ENCODE assay signal across 1 fruit fly cellular context in the genomic region with DNA sequence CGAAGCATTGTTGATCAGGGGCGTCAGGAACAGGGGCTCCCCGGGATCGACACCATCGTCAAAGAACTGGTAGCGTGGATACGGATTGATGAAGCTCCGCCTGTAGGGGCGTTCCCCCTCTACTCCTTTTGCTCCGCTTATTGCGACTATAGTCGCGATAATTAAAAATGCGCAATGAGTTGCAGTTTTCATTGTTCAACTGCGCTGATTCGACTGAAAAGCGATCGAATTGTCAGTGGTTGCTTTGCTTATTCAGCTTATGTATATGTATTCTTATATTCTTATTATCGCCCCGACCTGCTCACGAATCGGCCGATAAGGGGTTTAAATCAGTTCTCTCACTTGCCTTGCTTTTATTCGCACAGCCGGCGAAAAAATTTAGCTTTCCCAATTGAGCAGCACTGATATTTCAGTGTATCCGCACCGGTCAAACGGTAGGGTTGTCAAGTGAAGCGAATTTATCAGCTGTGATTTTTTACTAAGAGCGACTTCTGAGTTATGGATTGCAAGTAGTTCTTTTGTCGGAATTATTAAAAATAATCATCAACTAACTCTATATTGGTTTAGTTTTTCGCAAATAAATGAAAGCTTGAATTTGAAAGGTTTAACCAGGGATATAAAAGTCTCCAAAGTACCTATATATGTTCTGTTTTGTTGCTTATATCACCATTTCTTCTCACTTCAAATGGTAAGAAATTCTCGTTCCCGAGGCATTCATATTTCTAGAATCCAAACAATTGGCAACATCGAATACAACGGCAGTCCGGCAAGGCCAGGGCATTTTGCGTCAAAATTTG.
TF ChIP-seq lines count a peak whose summit lies in the region.

A gene (minus strand): TSS at position 415 of the 797 bp plus-strand sequence.
A gene (plus strand): TSS at position 518 of the 797 bp plus-strand sequence.

TF ChIP-seq in whole organism, embryonic, 481 proteins besides CTCF, POLR2A, EP300 and RAD21 (continued from another document and continues in another):
- peak; percentile 8 for TF ChIP-seq psq (GFP tag; optimal IDR thresholded peaks at IDR 0.05; lab: Kevin White, UChicago)
- TF ChIP-seq Hr51 (GFP tag; optimal IDR thresholded peaks at IDR 0.05; lab: Kevin White, UChicago), result peak; percentile 57 to 77
- peak; percentile 61 for TF ChIP-seq sisA (GFP tag; IDR thresholded peaks at IDR 0.05; lab: Robert Waterston, UW)
- peak; percentile 18; the same call in 2 of the 3 replicates for TF ChIP-seq B-H1 (GFP tag; IDR thresholded peaks at IDR 0.05; lab: Robert Waterston, UW)
- TF ChIP-seq Ada2b (GFP tag; IDR thresholded peaks at IDR 0.05; lab: Robert Waterston, UW), result peak; percentile 68
- TF ChIP-seq sqz (GFP tag; optimal IDR thresholded peaks at IDR 0.05; lab: Kevin White, UChicago), result no peak
- TF ChIP-seq Chrac-16 (GFP tag; optimal IDR thresholded peaks at IDR 0.05; lab: Kevin White, UChicago), result peak; percentile 64
- TF ChIP-seq CG7987 (GFP tag; optimal IDR thresholded peaks at IDR 0.05; lab: Kevin White, UChicago), result peak; percentile 7
- peak; percentile 69 for TF ChIP-seq fd96Cb (tag; optimal IDR thresholded peaks at IDR 0.05; lab: Kevin White, UChicago)
- peak; percentile 44 for TF ChIP-seq en (GFP tag; optimal IDR thresholded peaks at IDR 0.05; lab: Kevin White, UChicago)
- no peak for TF ChIP-seq hth (optimal IDR thresholded peaks at IDR 0.05; lab: Kevin White, UChicago)
- TF ChIP-seq CG7839 (tag; optimal IDR thresholded peaks at IDR 0.05; lab: Kevin White, UChicago), result peak; percentile 69
- peak; percentile 34 for TF ChIP-seq CG8089 (GFP tag; optimal IDR thresholded peaks at IDR 0.05; lab: Kevin White, UChicago)
- TF ChIP-seq CG9817 (tag; optimal IDR thresholded peaks at IDR 0.05; lab: Kevin White, UChicago), result peak; percentile 81
- no peak for TF ChIP-seq CG4360 (GFP tag; IDR thresholded peaks at IDR 0.05; lab: Robert Waterston, UW)
- TF ChIP-seq CG7357 (GFP tag; IDR thresholded peaks at IDR 0.05; lab: Robert Waterston, UW), result peak; percentile 83
- peak; percentile 67 for TF ChIP-seq repo (GFP tag; optimal IDR thresholded peaks at IDR 0.05; lab: Kevin White, UChicago)
- peak; percentile 65 for TF ChIP-seq jumu (GFP tag; optimal IDR thresholded peaks at IDR 0.05; lab: Kevin White, UChicago)
- TF ChIP-seq CG4707 (GFP tag; optimal IDR thresholded peaks at IDR 0.05; lab: Kevin White, UChicago), result peak; percentile 38
- TF ChIP-seq CG12942 (GFP tag; optimal IDR thresholded peaks at IDR 0.05; lab: Kevin White, UChicago), result peak; percentile 73
- TF ChIP-seq ssp (GFP tag; IDR thresholded peaks at IDR 0.05; lab: Robert Waterston, UW), result peak; percentile 78
- TF ChIP-seq Vsx1 (GFP tag; optimal IDR thresholded peaks at IDR 0.05; lab: Kevin White, UChicago), result no peak
- TF ChIP-seq CG2129 (GFP tag; IDR thresholded peaks at IDR 0.05; lab: Robert Waterston, UW; ENCODE audit: partially characterized antibody), result no peak
- TF ChIP-seq tgo (GFP tag; IDR thresholded peaks at IDR 0.05; lab: Robert Waterston, UW), result peak; percentile 80
- TF ChIP-seq eyg (GFP tag; optimal IDR thresholded peaks at IDR 0.05; lab: Kevin White, UChicago), result no peak
- peak; percentile 23; the same call in 1 of the 2 replicates for TF ChIP-seq Dref (GFP tag; IDR thresholded peaks at IDR 0.05; lab: Robert Waterston, UW)
- peak; percentile 67 for TF ChIP-seq CG10267 (tag; optimal IDR thresholded peaks at IDR 0.05; lab: Kevin White, UChicago)
- peak; percentile 78 to 80 for TF ChIP-seq dpn (GFP tag; optimal IDR thresholded peaks at IDR 0.05; lab: Kevin White, UChicago)
- no peak for TF ChIP-seq so (GFP tag; IDR thresholded peaks at IDR 0.05; lab: Robert Waterston, UW)
- TF ChIP-seq tin (GFP tag; optimal IDR thresholded peaks at IDR 0.05; lab: Kevin White, UChicago), result peak; percentile 67
- TF ChIP-seq lab (GFP tag; optimal IDR thresholded peaks at IDR 0.05; lab: Kevin White, UChicago), result peak; percentile 80
- TF ChIP-seq Sox102F (GFP tag; optimal IDR thresholded peaks at IDR 0.05; lab: Kevin White, UChicago), result peak; percentile 63
- peak; percentile 82 for TF ChIP-seq CG12391 (tag; optimal IDR thresholded peaks at IDR 0.05; lab: Kevin White, UChicago)
- peak; percentile 70 for TF ChIP-seq pnt (GFP tag; optimal IDR thresholded peaks at IDR 0.05; lab: Kevin White, UChicago)
- peak; percentile 44 for TF ChIP-seq kni (GFP tag; optimal IDR thresholded peaks at IDR 0.05; lab: Kevin White, UChicago)
- TF ChIP-seq Fer1 (GFP tag; optimal IDR thresholded peaks at IDR 0.05; lab: Kevin White, UChicago), result peak; percentile 75
- TF ChIP-seq Adf1 (GFP tag; IDR thresholded peaks at IDR 0.05; lab: Robert Waterston, UW), result peak; percentile 51; the same call in 1 of the 2 replicates
- peak; percentile 91 for TF ChIP-seq Ptx1 (GFP tag; IDR thresholded peaks at IDR 0.05; lab: Robert Waterston, UW)
- TF ChIP-seq Pdp1 (GFP tag; optimal IDR thresholded peaks at IDR 0.05; lab: Kevin White, UChicago), result peak; percentile 81 to 97
- TF ChIP-seq yki (optimal IDR thresholded peaks at IDR 0.05; lab: Kevin White, UChicago), result no peak
- TF ChIP-seq CG6654 (GFP tag; optimal IDR thresholded peaks at IDR 0.05; lab: Kevin White, UChicago), result peak; percentile 18
- no peak; the same call in 1 of the 2 replicates for TF ChIP-seq CG1024 (GFP tag; IDR thresholded peaks at IDR 0.05; lab: Robert Waterston, UW)
- peak; percentile 60 for TF ChIP-seq YL-1 (GFP tag; optimal IDR thresholded peaks at IDR 0.05; lab: Kevin White, UChicago)
- TF ChIP-seq CG9609 (GFP tag; optimal IDR thresholded peaks at IDR 0.05; lab: Kevin White, UChicago), result peak; percentile 71
- peak; percentile 59 for TF ChIP-seq bcd (GFP tag; optimal IDR thresholded peaks at IDR 0.05; lab: Kevin White, UChicago)
- TF ChIP-seq cad (GFP tag; optimal IDR thresholded peaks at IDR 0.05; lab: Kevin White, UChicago), result no peak
- no peak for TF ChIP-seq fru (optimal IDR thresholded peaks at IDR 0.05; lab: Kevin White, UChicago)
- TF ChIP-seq gfzf (GFP tag; optimal IDR thresholded peaks at IDR 0.05; lab: Kevin White, UChicago), result peak; percentile 32
- no peak for TF ChIP-seq Bgb (GFP tag; IDR thresholded peaks at IDR 0.05; lab: Robert Waterston, UW; ENCODE audit: partially characterized antibody)
- peak; percentile 40 for TF ChIP-seq Ets97D (GFP tag; optimal IDR thresholded peaks at IDR 0.05; lab: Kevin White, UChicago)
- TF ChIP-seq emc (GFP tag; optimal IDR thresholded peaks at IDR 0.05; lab: Kevin White, UChicago), result peak; percentile 37
- TF ChIP-seq CG11560 (tag; IDR thresholded peaks at IDR 0.05; lab: Robert Waterston, UW), result peak; percentile 39; the same call in 1 of the 3 replicates
- TF ChIP-seq run (tag; optimal IDR thresholded peaks at IDR 0.05; lab: Kevin White, UChicago), result peak; percentile 28
- TF ChIP-seq Tbp (GFP tag; optimal IDR thresholded peaks at IDR 0.05; lab: Kevin White, UChicago), result no peak
- TF ChIP-seq fu2 (GFP tag; optimal IDR thresholded peaks at IDR 0.05; lab: Kevin White, UChicago), result peak; percentile 80
- peak; percentile 40 for TF ChIP-seq CG15011 (GFP tag; optimal IDR thresholded peaks at IDR 0.05; lab: Kevin White, UChicago)
- TF ChIP-seq CG4282 (GFP tag; optimal IDR thresholded peaks at IDR 0.05; lab: Kevin White, UChicago), result peak; percentile 57
- TF ChIP-seq p53 (GFP tag; optimal IDR thresholded peaks at IDR 0.05; lab: Kevin White, UChicago), result peak; percentile 43
- 0 out of 2 replicates have a peak, but pooled peaks have one; percentile 17 for TF ChIP-seq Gsc (GFP tag; IDR thresholded peaks at IDR 0.05; lab: Robert Waterston, UW)
- TF ChIP-seq B-H2 (GFP tag; optimal IDR thresholded peaks at IDR 0.05; lab: Kevin White, UChicago), result peak; percentile 78
- TF ChIP-seq Abd-B (GFP tag; optimal IDR thresholded peaks at IDR 0.05; lab: Kevin White, UChicago), result peak; percentile 92
- TF ChIP-seq Awh (GFP tag; IDR thresholded peaks at IDR 0.05; lab: Robert Waterston, UW), result no peak
- TF ChIP-seq CG11696 (GFP tag; IDR thresholded peaks at IDR 0.05; lab: Robert Waterston, UW), result no peak; the same call in none of the 2 replicates
- TF ChIP-seq stwl (tag; optimal IDR thresholded peaks at IDR 0.05; lab: Kevin White, UChicago), result peak; percentile 66
- peak; percentile 55; the same call in 1 of the 2 replicates for TF ChIP-seq GATAe (GFP tag; conservative IDR thresholded peaks at IDR 0.05; lab: Robert Waterston, UW)
- TF ChIP-seq disco-r (GFP tag; optimal IDR thresholded peaks at IDR 0.05; lab: Kevin White, UChicago), result peak; percentile 45
- peak; percentile 87 for TF ChIP-seq CG15696 (tag; optimal IDR thresholded peaks at IDR 0.05; lab: Kevin White, UChicago)
- TF ChIP-seq hb (GFP tag; IDR thresholded peaks at IDR 0.05; lab: Robert Waterston, UW; ENCODE audit: partially characterized antibody), result no peak
- TF ChIP-seq Nf-YA (GFP tag; IDR thresholded peaks at IDR 0.05; lab: Robert Waterston, UW), result no peak
- peak; percentile 74 for TF ChIP-seq CG1602 (GFP tag; optimal IDR thresholded peaks at IDR 0.05; lab: Kevin White, UChicago)
- no peak for TF ChIP-seq CG18262 (tag; optimal IDR thresholded peaks at IDR 0.05; lab: Kevin White, UChicago)
- TF ChIP-seq kay (GFP tag; optimal IDR thresholded peaks at IDR 0.05; lab: Kevin White, UChicago), result no peak
- peak; percentile 74 for TF ChIP-seq pum (GFP tag; optimal IDR thresholded peaks at IDR 0.05; lab: Kevin White, UChicago)
- TF ChIP-seq Max (GFP tag; optimal IDR thresholded peaks at IDR 0.05; lab: Kevin White, UChicago), result peak; percentile 77
- no peak for TF ChIP-seq CG16779 (GFP tag; IDR thresholded peaks at IDR 0.05; lab: Robert Waterston, UW)
- peak; percentile 90 for TF ChIP-seq pho (GFP tag; optimal IDR thresholded peaks at IDR 0.05; lab: Kevin White, UChicago)
- no peak for TF ChIP-seq Blimp-1 (GFP tag; optimal IDR thresholded peaks at IDR 0.05; lab: Kevin White, UChicago)
- peak; percentile 59 for TF ChIP-seq chn (GFP tag; optimal IDR thresholded peaks at IDR 0.05; lab: Kevin White, UChicago)
- peak; percentile 66 for TF ChIP-seq fd3F (GFP tag; optimal IDR thresholded peaks at IDR 0.05; lab: Kevin White, UChicago)
- TF ChIP-seq Hmr (GFP tag; optimal IDR thresholded peaks at IDR 0.05; lab: Kevin White, UChicago), result peak; percentile 76
- no peak for TF ChIP-seq CG5953 (GFP tag; IDR thresholded peaks at IDR 0.05; lab: Robert Waterston, UW)
- TF ChIP-seq CG34224 (GFP tag; IDR thresholded peaks at IDR 0.05; lab: Robert Waterston, UW; ENCODE audit: partially characterized antibody), result no peak
- TF ChIP-seq mirr (GFP tag; optimal IDR thresholded peaks at IDR 0.05; lab: Kevin White, UChicago), result no peak
- TF ChIP-seq CG3281 (GFP tag; optimal IDR thresholded peaks at IDR 0.05; lab: Kevin White, UChicago), result peak; percentile 78
- no peak for TF ChIP-seq bigmax (GFP tag; optimal IDR thresholded peaks at IDR 0.05; lab: Kevin White, UChicago)
- TF ChIP-seq Lpt (GFP tag; optimal IDR thresholded peaks at IDR 0.05; lab: Kevin White, UChicago), result no peak
- peak; percentile 96 for TF ChIP-seq Med (GFP tag; lab: Kevin White, UChicago)
- peak; percentile 63 for TF ChIP-seq CG8281 (tag; optimal IDR thresholded peaks at IDR 0.05; lab: Kevin White, UChicago)
- no peak for TF ChIP-seq Neu2 (GFP tag; optimal IDR thresholded peaks at IDR 0.05; lab: Kevin White, UChicago; ENCODE audit: borderline replicate concordance)
- peak; percentile 66 for TF ChIP-seq twi (tag; optimal IDR thresholded peaks at IDR 0.05; lab: Kevin White, UChicago)
- TF ChIP-seq Mad (GFP tag; optimal IDR thresholded peaks at IDR 0.05; lab: Kevin White, UChicago), result peak; percentile 61
- peak in 1 of 2 experiments; percentile 33 for TF ChIP-seq Hr78 (GFP tag; optimal IDR thresholded peaks at IDR 0.05; lab: Kevin White, UChicago)
- peak; percentile 96 for TF ChIP-seq CG17361 (GFP tag; IDR thresholded peaks at IDR 0.05; lab: Robert Waterston, UW)
- TF ChIP-seq CG6813 (GFP tag; optimal IDR thresholded peaks at IDR 0.05; lab: Kevin White, UChicago), result peak; percentile 31
- peak; percentile 65 for TF ChIP-seq ase (GFP tag; IDR thresholded peaks at IDR 0.05; lab: Robert Waterston, UW)
- peak; percentile 67 for TF ChIP-seq NC2β (GFP tag; optimal IDR thresholded peaks at IDR 0.05; lab: Kevin White, UChicago)
- TF ChIP-seq CG34422 (GFP tag; IDR thresholded peaks at IDR 0.05; lab: Robert Waterston, UW), result peak; percentile 85
- peak; percentile 66 for TF ChIP-seq Usf (GFP tag; optimal IDR thresholded peaks at IDR 0.05; lab: Kevin White, UChicago)
- no peak for TF ChIP-seq CG10565 (GFP tag; optimal IDR thresholded peaks at IDR 0.05; lab: Kevin White, UChicago)
- TF ChIP-seq CG3847 (GFP tag; IDR thresholded peaks at IDR 0.05; lab: Robert Waterston, UW), result peak; percentile 74
- peak; percentile 42 for TF ChIP-seq CG12219 (GFP tag; optimal IDR thresholded peaks at IDR 0.05; lab: Kevin White, UChicago)
- peak; percentile 83 for TF ChIP-seq CG4404 (GFP tag; IDR thresholded peaks at IDR 0.05; lab: Robert Waterston, UW)
- peak; percentile 78 for TF ChIP-seq sug (tag; optimal IDR thresholded peaks at IDR 0.05; lab: Kevin White, UChicago)
- TF ChIP-seq CG7271 (tag; optimal IDR thresholded peaks at IDR 0.05; lab: Kevin White, UChicago), result peak; percentile 3
- peak; percentile 71 for TF ChIP-seq CG7786 (GFP tag; optimal IDR thresholded peaks at IDR 0.05; lab: Kevin White, UChicago)
- peak; percentile 86 for TF ChIP-seq CG32532 (GFP tag; IDR thresholded peaks at IDR 0.05; lab: Robert Waterston, UW)
- peak; percentile 32 for TF ChIP-seq CG7928 (GFP tag; optimal IDR thresholded peaks at IDR 0.05; lab: Kevin White, UChicago)
- no peak for TF ChIP-seq ac (GFP tag; optimal IDR thresholded peaks at IDR 0.05; lab: Kevin White, UChicago)
- TF ChIP-seq Spps (tag; optimal IDR thresholded peaks at IDR 0.05; lab: Kevin White, UChicago), result no peak
- peak; percentile 36 for TF ChIP-seq CG5245 (GFP tag; optimal IDR thresholded peaks at IDR 0.05; lab: Kevin White, UChicago)
- TF ChIP-seq klu (GFP tag; IDR thresholded peaks at IDR 0.05; lab: Robert Waterston, UW), result peak; percentile 75; the same call in 1 of the 2 replicates
- no peak; the same call in none of the 2 replicates for TF ChIP-seq stc (GFP tag; IDR thresholded peaks at IDR 0.05; lab: Robert Waterston, UW)
- TF ChIP-seq Scr (GFP tag; IDR thresholded peaks at IDR 0.05; lab: Robert Waterston, UW; ENCODE audit: partially characterized antibody), result peak; percentile 37; the same call in 1 of the 2 replicates
- no peak for TF ChIP-seq CG14965 (GFP tag; optimal IDR thresholded peaks at IDR 0.05; lab: Kevin White, UChicago; ENCODE audit: borderline replicate concordance)
- peak; percentile 63 for TF ChIP-seq CG13296 (GFP tag; optimal IDR thresholded peaks at IDR 0.05; lab: Kevin White, UChicago)
- peak; percentile 37 for TF ChIP-seq Jarid2 (GFP tag; optimal IDR thresholded peaks at IDR 0.05; lab: Kevin White, UChicago)
- peak; percentile 72 for TF ChIP-seq shn (GFP tag; optimal IDR thresholded peaks at IDR 0.05; lab: Kevin White, UChicago)
- TF ChIP-seq esg (GFP tag; conservative IDR thresholded peaks at IDR 0.05; lab: Robert Waterston, UW), result peak; percentile 35; the same call in 1 of the 2 replicates
- peak; percentile 97 for TF ChIP-seq CG3995 (GFP tag; optimal IDR thresholded peaks at IDR 0.05; lab: Kevin White, UChicago)
